Fruit fly (Drosophila melanogaster): ENCODE results near the gene CG6178.

DNA sequence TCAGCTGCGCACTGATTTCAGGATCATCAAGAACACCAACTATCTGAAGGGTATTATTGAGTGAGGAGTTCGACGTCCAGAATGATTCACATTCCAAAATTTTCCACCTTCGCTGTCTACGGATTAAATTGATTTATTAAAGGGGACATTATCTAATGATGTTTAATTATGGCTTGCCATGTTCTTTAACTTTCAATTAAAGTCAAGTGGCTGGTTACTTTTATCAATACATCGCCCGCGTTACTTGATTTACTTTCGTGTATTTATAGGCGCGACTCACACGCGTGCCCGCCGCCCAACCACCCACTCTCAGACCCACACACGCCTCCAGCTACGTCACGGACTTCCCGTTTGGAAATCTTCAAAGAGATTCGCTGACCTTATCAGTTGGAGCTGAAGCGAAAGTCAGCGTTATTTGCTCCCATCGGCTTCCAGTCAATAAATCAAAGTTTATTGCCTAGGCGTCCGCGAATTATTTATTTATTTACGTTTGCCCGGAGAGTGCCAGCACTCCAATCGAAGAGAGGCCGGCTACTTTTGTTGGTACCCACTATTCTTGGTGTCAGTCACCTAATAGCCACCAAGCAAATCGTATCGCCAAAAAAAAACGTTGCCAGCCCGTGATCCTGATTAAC is 14.7 kb upstream of the CG6178 start, which contains the start of gene Npc2f:
- TF ChIP-seq pad (GFP tag; optimal IDR thresholded peaks at IDR 0.05) (no peak), CG12768 (GFP tag; optimal IDR thresholded peaks at IDR 0.05) (peak; percentile 1), toe (GFP tag; optimal IDR thresholded peaks at IDR 0.05) (no peak), CG5204 (GFP tag; optimal IDR thresholded peaks at IDR 0.05) (no peak), CG33017 (tag; optimal IDR thresholded peaks at IDR 0.05) (no peak), kay (GFP tag; ENCODE audit: borderline replicate concordance) (peak; percentile 4)

All from whole organism, adult.